Worm (Caenorhabditis elegans): ENCODE data around the gene cest-1.1.

- TF ChIP-seq ceh-13 (GFP tag; optimal IDR thresholded peaks at IDR 0.05) (no peak), B0310.2 (tag; optimal IDR thresholded peaks at IDR 0.05) (no peak), hnd-1 (tag; optimal IDR thresholded peaks at IDR 0.05) (no peak), hmbx-1 (tag; optimal IDR thresholded peaks at IDR 0.05) (no peak), ama-1 (optimal IDR thresholded peaks at IDR 0.05) (no peak), F13C5.2 (tag; optimal IDR thresholded peaks at IDR 0.05) (no peak), hmg-4 (GFP tag; optimal IDR thresholded peaks at IDR 0.05) (no peak), tbx-37 (GFP tag; conservative IDR thresholded peaks at IDR 0.05) (no peak), pes-1 (GFP tag; IDR thresholded peaks at IDR 0.05) (no peak), aly-1 (tag; optimal IDR thresholded peaks at IDR 0.05) (no peak), flt-1 (GFP tag; IDR thresholded peaks at IDR 0.05) (no peak)
These were observed 15.6 kb downstream of the cest-1.1 start for ce11 chrV:14150966-14151365.

Measured in whole organism, early embryonic.